Fruit fly (Drosophila melanogaster) whole organism, embryonic: ENCODE measurements around the gene ImpE1.

ENCODE experiments used
- Adf1 ChIP-seq: fragments of 200-800 bp; sonication (Bioruptor generic); IDR thresholded peaks from 2 replicates; pipeline ENCODE4 v1.3.6; 2022; ENCODE audit warnings: missing biosample characterization, missing genetic modification characterization
- Aef1 ChIP-seq: fragments of 200-800 bp; sonication (Bioruptor generic); IDR thresholded peaks from 3 replicates; pipeline ENCODE4 v1.3.6; 2022; ENCODE audit warnings: missing biosample characterization, missing genetic modification characterization
- Bgb ChIP-seq: fragments of 200-800 bp; sonication (Bioruptor generic); IDR thresholded peaks from 2 replicates; pipeline ENCODE4 v1.3.6; 2022; ENCODE audit warnings: missing biosample characterization, missing genetic modification characterization; ENCODE audit not compliant: partially characterized antibody
- BtbVII ChIP-seq: fragments of 200-800 bp; sonication (Bioruptor generic); optimal IDR thresholded peaks from 3 replicates; lab custom pipeline; 2017; ENCODE audit warnings: missing biosample characterization, mild to moderate bottlenecking, missing genetic modification characterization
- CG13287 ChIP-seq: fragments of 200-800 bp; sonication (Bioruptor generic); IDR thresholded peaks from 2 replicates; pipeline ENCODE4 v1.3.6; 2022; ENCODE audit warnings: missing biosample characterization, missing genetic modification characterization; ENCODE audit not compliant: partially characterized antibody
- CG13296 ChIP-seq: fragments of 200-800 bp; sonication (Bioruptor generic); optimal IDR thresholded peaks from 3 replicates; lab custom pipeline; 2018; ENCODE audit warnings: missing biosample characterization, mild to moderate bottlenecking, missing genetic modification characterization
- CG13775 ChIP-seq: fragments of 200-800 bp; sonication (Bioruptor generic); optimal IDR thresholded peaks from 3 replicates; lab custom pipeline; 2017; ENCODE audit warnings: missing biosample characterization, mild to moderate bottlenecking, missing genetic modification characterization
- CG14441 ChIP-seq: fragments of 200-800 bp; sonication (Bioruptor generic); IDR thresholded peaks from 2 replicates; pipeline ENCODE4 v1.3.6; 2022; ENCODE audit warnings: missing biosample characterization, missing genetic modification characterization
- CG15269 ChIP-seq: fragments of 200-800 bp; sonication (Bioruptor generic); optimal IDR thresholded peaks from 2 replicates; lab custom pipeline; 2018; ENCODE audit warnings: missing biosample characterization, mild to moderate bottlenecking, missing genetic modification characterization, moderate library complexity
- CG2116 ChIP-seq: fragments of 200-800 bp; sonication (Bioruptor generic); optimal IDR thresholded peaks from 3 replicates; lab custom pipeline; 2018; ENCODE audit warnings: missing biosample characterization, mild to moderate bottlenecking, missing genetic modification characterization
- CG2678 ChIP-seq: fragments of 200-800 bp; sonication (Bioruptor generic); optimal IDR thresholded peaks from 3 replicates; lab custom pipeline; 2019; ENCODE audit warnings: missing biosample characterization, mild to moderate bottlenecking, missing genetic modification characterization, moderate library complexity
- CG3163 ChIP-seq: fragments of 200-800 bp; sonication (Bioruptor generic); optimal IDR thresholded peaks from 3 replicates; lab custom pipeline; 2016; ENCODE audit warnings: missing biosample characterization, missing genetic modification characterization
- CG34376 ChIP-seq: fragments of 200-800 bp; sonication (Bioruptor generic); optimal IDR thresholded peaks from 2 replicates; lab custom pipeline; 2018; ENCODE audit warnings: missing biosample characterization, mild to moderate bottlenecking, missing genetic modification characterization
- CG8290 ChIP-seq, 3 experiments: fragments of 200-800 bp; sonication (Bioruptor generic); optimal IDR thresholded peaks; 2 replicates each; lab custom pipeline; 2016 to 2019; ENCODE audit warnings: missing biosample characterization in 3 of 3, missing genetic modification characterization in 3 of 3, mild to moderate bottlenecking in 2 of 3, moderate library complexity in 1 of 3
- CG9609 ChIP-seq: fragments of 200-800 bp; sonication (Bioruptor generic); optimal IDR thresholded peaks from 3 replicates; lab custom pipeline; 2016; ENCODE audit warnings: missing biosample characterization, missing genetic modification characterization
- CG9727 ChIP-seq: fragments of 200-800 bp; sonication (Bioruptor generic); optimal IDR thresholded peaks from 3 replicates; lab custom pipeline; 2017; ENCODE audit warnings: missing biosample characterization, mild to moderate bottlenecking, missing genetic modification characterization
- CHES-1-like ChIP-seq: fragments of 200-800 bp; sonication (Bioruptor generic); optimal IDR thresholded peaks from 2 replicates; lab custom pipeline; 2016; ENCODE audit warnings: missing biosample characterization, missing genetic modification characterization
- Dek ChIP-seq: fragments of 200-800 bp; sonication (Bioruptor generic); optimal IDR thresholded peaks from 3 replicates; lab custom pipeline; 2019; ENCODE audit warnings: missing biosample characterization, mild to moderate bottlenecking, missing genetic modification characterization, moderate library complexity
- E2f2 ChIP-seq: fragments of 200-800 bp; sonication (Bioruptor generic); IDR thresholded peaks from 2 replicates; pipeline ENCODE4 v1.3.6; 2022; ENCODE audit warnings: missing biosample characterization, missing genetic modification characterization
- Eip74EF ChIP-seq, 2 experiments: fragments of 200-800 bp in 1 of 2; fragments of >200 bp in 1 of 2; sonication (Bioruptor generic) in 1 of 2; optimal IDR thresholded peaks; 2 replicates each; lab custom pipeline; 2017 to 2019; ENCODE audit warnings: missing biosample characterization in 2 of 2, missing genetic modification characterization in 2 of 2, mild to moderate bottlenecking in 1 of 2, moderate library complexity in 1 of 2
- H2.0 ChIP-seq: fragments of 200-800 bp; sonication (Bioruptor generic); IDR thresholded peaks from 2 replicates; pipeline ENCODE4 v1.3.6; 2022; ENCODE audit warnings: missing biosample characterization, missing genetic modification characterization
- HHEX ChIP-seq: fragments of 200-800 bp; sonication (Bioruptor generic); optimal IDR thresholded peaks from 3 replicates; lab custom pipeline; 2017; ENCODE audit warnings: missing biosample characterization, mild to moderate bottlenecking, missing genetic modification characterization, missing genetic modification reagents
- HmgZ ChIP-seq: fragments of 200-800 bp; sonication (Bioruptor generic); optimal IDR thresholded peaks from 2 replicates; lab custom pipeline; 2018; ENCODE audit warnings: missing biosample characterization, mild to moderate bottlenecking, missing genetic modification characterization
- Med ChIP-seq: fragments of 200-800 bp; sonication (Bioruptor generic); peaks from one replicate; lab custom pipeline; 2016; ENCODE audit warnings: missing biosample characterization, missing genetic modification characterization, mild to moderate bottlenecking, inconsistent platforms, moderate library complexity
- Opbp ChIP-seq: fragments of 200-800 bp; sonication (Bioruptor generic); IDR thresholded peaks from 3 replicates; pipeline ENCODE4 v1.3.6; 2022; ENCODE audit warnings: missing biosample characterization, missing genetic modification characterization; ENCODE audit not compliant: partially characterized antibody
- Sry-δ ChIP-seq: fragments of 200-800 bp; sonication (Bioruptor generic); optimal IDR thresholded peaks from 2 replicates; lab custom pipeline; 2016; ENCODE audit warnings: missing biosample characterization, missing genetic modification characterization
- Trl ChIP-seq, 3 experiments: fragments of >200 bp in 2 of 3; fragments of 200-800 bp in 1 of 3; sonication (Bioruptor generic) in 1 of 3; optimal IDR thresholded peaks; 2 replicates in 1 of 3; 3 replicates in 2 of 3; lab custom pipeline; 2016 to 2017; ENCODE audit warnings: missing biosample characterization in 1 of 3, missing genetic modification characterization in 1 of 3
- abd-A ChIP-seq: fragments of 200-800 bp; sonication (Bioruptor generic); optimal IDR thresholded peaks from 3 replicates; lab custom pipeline; 2019; ENCODE audit warnings: missing biosample characterization, mild to moderate bottlenecking, missing genetic modification characterization, moderate library complexity
- amos ChIP-seq: fragments of 200-800 bp; sonication (Bioruptor generic); IDR thresholded peaks from 2 replicates; pipeline ENCODE4 v1.3.6; 2022; ENCODE audit warnings: missing biosample characterization, missing genetic modification characterization; ENCODE audit not compliant: partially characterized antibody
- ara ChIP-seq: fragments of 200-800 bp; sonication (Bioruptor generic); IDR thresholded peaks from 2 replicates; pipeline ENCODE4 v1.3.6; 2022; ENCODE audit warnings: missing biosample characterization, missing genetic modification characterization
- bsh ChIP-seq, 2 experiments: fragments of 200-800 bp; sonication (Bioruptor generic); optimal IDR thresholded peaks; 2 replicates each; lab custom pipeline; 2017 to 2018; ENCODE audit warnings: mild to moderate bottlenecking in 2 of 2, missing biosample characterization in 2 of 2, missing genetic modification characterization in 2 of 2, moderate library complexity in 1 of 2
- caup ChIP-seq: fragments of 200-800 bp; sonication (Bioruptor generic); optimal IDR thresholded peaks from 3 replicates; lab custom pipeline; 2017; ENCODE audit warnings: missing biosample characterization, mild to moderate bottlenecking, missing genetic modification characterization, moderate library complexity; ENCODE audit not compliant: severe bottlenecking
- chinmo ChIP-seq: fragments of 200-800 bp; sonication (Bioruptor generic); IDR thresholded peaks from 4 replicates; pipeline ENCODE4 v1.3.6; 2022; ENCODE audit warnings: missing biosample characterization, missing genetic modification characterization; ENCODE audit not compliant: partially characterized antibody
- ci ChIP-seq: fragments of 200-800 bp; sonication (Bioruptor generic); IDR thresholded peaks from 3 replicates; pipeline ENCODE4 v1.3.6; 2022; ENCODE audit warnings: missing biosample characterization, missing genetic modification characterization
- grn ChIP-seq: fragments of 200-800 bp; sonication (Bioruptor generic); optimal IDR thresholded peaks from 3 replicates; lab custom pipeline; 2017; ENCODE audit warnings: missing biosample characterization, missing genetic modification characterization
- hbn ChIP-seq: fragments of 200-800 bp; sonication (Bioruptor generic); IDR thresholded peaks from 2 replicates; pipeline ENCODE4 v1.3.6; 2022; ENCODE audit warnings: missing biosample characterization, missing genetic modification characterization; ENCODE audit not compliant: partially characterized antibody
- mirr ChIP-seq: fragments of 200-800 bp; sonication (Bioruptor generic); optimal IDR thresholded peaks from 3 replicates; lab custom pipeline; 2018; ENCODE audit warnings: missing biosample characterization, mild to moderate bottlenecking, missing genetic modification characterization
- nom ChIP-seq: fragments of 200-800 bp; sonication (Bioruptor generic); optimal IDR thresholded peaks from 2 replicates; lab custom pipeline; 2017; ENCODE audit warnings: missing biosample characterization, missing genetic modification characterization, mild to moderate bottlenecking, moderate library complexity, missing genetic modification reagents
- pzg ChIP-seq: fragments of 200-800 bp; sonication (Bioruptor generic); optimal IDR thresholded peaks from 3 replicates; lab custom pipeline; 2018; ENCODE audit warnings: missing biosample characterization, mild to moderate bottlenecking, missing genetic modification characterization, moderate library complexity
- rib ChIP-seq: fragments of 200-800 bp; sonication (Bioruptor generic); IDR thresholded peaks from 2 replicates; pipeline ENCODE4 v1.3.6; 2022; ENCODE audit warnings: missing biosample characterization, missing genetic modification characterization
- salm ChIP-seq: fragments of 200-800 bp; sonication (Bioruptor generic); optimal IDR thresholded peaks from 2 replicates; lab custom pipeline; 2018; ENCODE audit warnings: missing biosample characterization, mild to moderate bottlenecking, missing genetic modification characterization
- sd ChIP-seq: fragments of 200-800 bp; sonication (Bioruptor generic); optimal IDR thresholded peaks from 3 replicates; lab custom pipeline; 2018; ENCODE audit warnings: missing biosample characterization, mild to moderate bottlenecking, missing genetic modification characterization, moderate library complexity
- sna ChIP-seq: fragments of 200-800 bp; sonication (Bioruptor generic); IDR thresholded peaks from 2 replicates; pipeline ENCODE4 v1.3.6; 2022; ENCODE audit warnings: missing biosample characterization, missing genetic modification characterization; ENCODE audit not compliant: partially characterized antibody
- sob ChIP-seq: fragments of 200-800 bp; sonication (Bioruptor generic); IDR thresholded peaks from 2 replicates; pipeline ENCODE4 v1.3.6; 2022; ENCODE audit warnings: missing biosample characterization, missing genetic modification characterization
- sqz ChIP-seq: fragments of 200-800 bp; sonication (Bioruptor generic); optimal IDR thresholded peaks from 3 replicates; lab custom pipeline; 2018; ENCODE audit warnings: missing biosample characterization, mild to moderate bottlenecking, missing genetic modification characterization
- stc ChIP-seq: fragments of 200-800 bp; sonication (Bioruptor generic); IDR thresholded peaks from 2 replicates; pipeline ENCODE4 v1.3.6; 2022; ENCODE audit warnings: missing biosample characterization, missing genetic modification characterization

The ImpE1 gene

DNA sequence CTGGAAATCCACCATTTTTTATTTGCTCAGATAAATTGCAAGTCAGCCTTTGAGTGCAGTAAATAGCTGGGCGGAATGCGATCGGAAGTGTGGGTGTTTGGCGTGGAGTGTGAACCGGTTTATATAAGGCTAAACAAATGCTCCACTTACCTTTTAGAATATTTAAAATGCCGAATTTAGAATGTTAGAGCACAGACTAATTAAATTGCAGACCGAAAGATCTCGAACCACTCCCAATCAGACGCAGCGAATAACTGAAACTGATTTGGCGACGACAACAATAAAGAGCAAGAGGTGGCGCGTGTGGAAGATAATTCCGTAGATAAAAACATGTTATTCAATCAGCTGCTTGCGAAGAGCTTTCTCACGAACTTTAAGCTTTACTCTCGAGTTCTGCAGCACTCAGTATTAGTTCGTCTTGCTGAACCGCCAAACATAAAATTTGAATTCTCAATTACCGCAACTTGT lies 11.5 kb upstream of the ImpE1 start, which contains the start of gene Idh (continued):
- peak; percentile 59; the same call in 1 of the 2 replicates for TF ChIP-seq amos (GFP tag; lab: Robert Waterston, UW)
- TF ChIP-seq Aef1 (GFP tag; lab: Robert Waterston, UW): 0 out of 3 replicates have a peak, but pooled peaks have one; percentile 15
- peak; percentile 2 for TF ChIP-seq BtbVII (GFP tag; lab: Kevin White, UChicago)
- peak; percentile 65 for TF ChIP-seq pzg
- no peak for TF ChIP-seq H2.0 (GFP tag; lab: Robert Waterston, UW)
- TF ChIP-seq HHEX (GFP tag; lab: Kevin White, UChicago): peak; percentile 12
- peak; percentile 62 for TF ChIP-seq CG3163
- peak in 1 of 2 experiments; percentile 27 for TF ChIP-seq Eip74EF (GFP tag; optimal IDR thresholded peaks at IDR 0.05; lab: Kevin White, UChicago)
- TF ChIP-seq CG15269 (tag; lab: Kevin White, UChicago): peak; percentile 34
- TF ChIP-seq Med (GFP tag; lab: Kevin White, UChicago): peak; percentile 92
- TF ChIP-seq CG2116 (GFP tag; lab: Kevin White, UChicago): no peak
- TF ChIP-seq CG14441 (GFP tag; lab: Robert Waterston, UW): peak; percentile 45; the same call in 1 of the 2 replicates
- peak; percentile 41 for TF ChIP-seq CG2678
- peak; percentile 76 for TF ChIP-seq abd-A
- no peak for TF ChIP-seq CG9609
- peak; percentile 72 for TF ChIP-seq sd (tag; lab: Kevin White, UChicago)
- peak; percentile 74 for TF ChIP-seq CG13287 (GFP tag; lab: Robert Waterston, UW)
- peak; percentile 58; the same call in 2 of the 3 replicates for TF ChIP-seq ci (GFP tag; lab: Robert Waterston, UW)
- peak; percentile 35 for TF ChIP-seq caup (GFP tag; lab: Kevin White, UChicago)
- TF ChIP-seq sna (GFP tag; lab: Robert Waterston, UW): peak; percentile 57; the same call in 1 of the 2 replicates
- no peak for TF ChIP-seq bsh (GFP tag; optimal IDR thresholded peaks at IDR 0.05; lab: Kevin White, UChicago)
- TF ChIP-seq Adf1: peak; percentile 9; the same call in 1 of the 2 replicates
- peak; percentile 96 for TF ChIP-seq CG34376
- TF ChIP-seq nom (GFP tag; lab: Kevin White, UChicago): peak; percentile 55
- TF ChIP-seq sqz (GFP tag; lab: Kevin White, UChicago): no peak
- peak; percentile 1 for TF ChIP-seq CHES-1-like (GFP tag; lab: Kevin White, UChicago)
- TF ChIP-seq HmgZ (tag; lab: Kevin White, UChicago): peak; percentile 63
- no peak for TF ChIP-seq Trl (optimal IDR thresholded peaks at IDR 0.05; lab: Kevin White, UChicago)
- TF ChIP-seq Trl (GFP tag; optimal IDR thresholded peaks at IDR 0.05; lab: Kevin White, UChicago): no peak
- TF ChIP-seq hbn (GFP tag; lab: Robert Waterston, UW): peak; percentile 48; the same call in 1 of the 2 replicates
- 0 out of 2 replicates have a peak, but pooled peaks have one; percentile 28 for TF ChIP-seq ara
- 0 out of 2 replicates have a peak, but pooled peaks have one; percentile 33 for TF ChIP-seq stc
- TF ChIP-seq chinmo (GFP tag; lab: Robert Waterston, UW): peak; percentile 80; the same call in 2 of the 4 replicates
- peak; percentile 13 for TF ChIP-seq salm
- TF ChIP-seq Sry-δ: peak; percentile 13
- TF ChIP-seq CG13296 (GFP tag; lab: Kevin White, UChicago): peak; percentile 56
- peak; percentile 100 for TF ChIP-seq E2f2 (GFP tag; lab: Robert Waterston, UW)
- TF ChIP-seq Opbp (GFP tag; lab: Robert Waterston, UW): 0 out of 3 replicates have a peak, but pooled peaks have one; percentile 29
- TF ChIP-seq CG8290 (GFP tag; optimal IDR thresholded peaks at IDR 0.05; lab: Kevin White, UChicago): no peak
- peak in 1 of 2 experiments; percentile 73 for TF ChIP-seq CG8290 (tag; optimal IDR thresholded peaks at IDR 0.05; lab: Kevin White, UChicago)
- TF ChIP-seq grn (GFP tag; lab: Kevin White, UChicago): peak; percentile 54
- TF ChIP-seq sob (GFP tag; lab: Robert Waterston, UW): 0 out of 2 replicates have a peak, but pooled peaks have one; percentile 11
- no peak for TF ChIP-seq CG13775 (GFP tag; lab: Kevin White, UChicago)
- no peak for TF ChIP-seq Dek
- TF ChIP-seq mirr (GFP tag; lab: Kevin White, UChicago): peak; percentile 85
- TF ChIP-seq Bgb (GFP tag; lab: Robert Waterston, UW): peak; percentile 61
- peak; percentile 57; the same call in 1 of the 2 replicates for TF ChIP-seq rib (GFP tag; lab: Robert Waterston, UW)
- TF ChIP-seq CG9727 (GFP tag; lab: Kevin White, UChicago): no peak
